Fruit fly (Drosophila melanogaster) Kc167 (cell line): ENCODE results near the gene CG5614.

Experiments used
- Myc ChIP-seq: fragments of >200 bp; optimal IDR thresholded peaks from 2 replicates; lab custom pipeline; 2017; ENCODE audit warnings: missing external identifiers
- h ChIP-seq: fragments of >200 bp; optimal IDR thresholded peaks from 3 replicates; lab custom pipeline; 2018; ENCODE audit warnings: missing external identifiers
- insv ChIP-seq: fragments of >200 bp; optimal IDR thresholded peaks from 3 replicates; lab custom pipeline; 2018; ENCODE audit warnings: missing external identifiers
- ttk ChIP-seq: sonication (Bioruptor generic); optimal IDR thresholded peaks from 2 replicates; lab custom pipeline; 2017; ENCODE audit warnings: missing external identifiers

dm6 chr3R:15804678-15805077 lies 25.1 kb downstream of the CG5614 start:
- TF ChIP-seq Myc (lab: Kevin White, UChicago) (no peak), h (no peak), ttk (lab: Kevin White, UChicago) (no peak), insv (no peak)
